Worm (Caenorhabditis elegans) whole organism, early embryonic: ENCODE results near the gene sre-41.

Source experiments
- F13C5.2 ChIP-seq: sonication (generic microtip); optimal IDR thresholded peaks from 2 replicates; lab custom pipeline; 2017; ENCODE audit warnings: mild to moderate bottlenecking, missing genetic modification characterization, inconsistent platforms, missing compliant biosample characterization
- ama-1 ChIP-seq: fragments of 150-350 bp; optimal IDR thresholded peaks from 2 replicates; lab custom pipeline; 2014
- ceh-13 ChIP-seq: fragments of 200-800 bp; sonication (Bioruptor generic); optimal IDR thresholded peaks from 2 replicates; lab custom pipeline; 2018; ENCODE audit warnings: mild to moderate bottlenecking, missing genetic modification characterization, missing compliant biosample characterization
- ceh-36 ChIP-seq: sonication (generic microtip); optimal IDR thresholded peaks from 2 replicates; lab custom pipeline; 2016; ENCODE audit warnings: missing genetic modification characterization, inconsistent platforms, missing compliant biosample characterization
- hnd-1 ChIP-seq: sonication (generic microtip); optimal IDR thresholded peaks from 2 replicates; lab custom pipeline; 2016; ENCODE audit warnings: missing genetic modification characterization, missing compliant biosample characterization
- tbx-11 ChIP-seq: fragments of 200-800 bp; sonication (Bioruptor generic); IDR thresholded peaks from 2 replicates; pipeline ENCODE4 v1.3.6; 2022; ENCODE audit warnings: missing genetic modification characterization, missing compliant biosample characterization
- tra-4 ChIP-seq: sonication (generic microtip); optimal IDR thresholded peaks from 2 replicates; lab custom pipeline; 2017; ENCODE audit warnings: missing genetic modification characterization, missing compliant biosample characterization

DNA sequence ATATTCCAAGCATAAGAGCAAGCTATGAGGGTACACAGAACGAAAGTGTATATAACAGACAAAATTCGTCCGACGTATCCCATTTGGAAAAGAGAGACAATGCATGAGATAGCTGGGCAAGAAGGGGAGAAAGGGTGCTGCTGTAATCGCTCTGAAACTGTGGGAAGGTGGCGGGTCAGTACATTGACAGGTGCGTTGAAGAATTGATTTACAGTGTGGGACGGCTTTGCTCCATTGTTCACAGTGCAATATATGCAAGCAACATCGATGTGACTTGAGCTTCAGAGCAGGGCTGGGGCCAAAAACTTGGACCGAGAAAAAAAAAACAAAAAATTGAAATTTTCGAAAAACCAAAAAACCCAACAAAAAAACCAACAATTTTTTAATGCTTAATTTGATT lies 22.0 kb downstream of the sre-41 start, which contains the start of gene F57G9.3:
- no peak for TF ChIP-seq ceh-36
- no peak for TF ChIP-seq F13C5.2 (tag; lab: Kevin White, UChicago)
- no peak for TF ChIP-seq ama-1
- TF ChIP-seq tra-4 = no peak
- TF ChIP-seq tbx-11 (GFP tag; lab: Robert Waterston, UW) = no peak
- no peak for TF ChIP-seq ceh-13 (GFP tag; lab: Kevin White, UChicago)
- TF ChIP-seq hnd-1 = no peak
